Worm (Caenorhabditis elegans) whole organism, late embryonic: ENCODE measurements around the gene C25E10.16.

ENCODE experiments used
- F13H6.1 ChIP-seq: sonication (generic microtip); optimal IDR thresholded peaks from 2 replicates; lab custom pipeline; 2016; ENCODE audit warnings: missing genetic modification characterization, missing compliant biosample characterization
- ahr-1 ChIP-seq: sonication (generic microtip); optimal IDR thresholded peaks from 2 replicates; lab custom pipeline; 2016; ENCODE audit warnings: missing genetic modification characterization, missing compliant biosample characterization
- ceh-19 ChIP-seq: fragments of 200-800 bp; sonication (Bioruptor generic); optimal IDR thresholded peaks from 2 replicates; lab custom pipeline; 2018; ENCODE audit warnings: mild to moderate bottlenecking, missing genetic modification characterization, missing compliant biosample characterization
- ceh-2 ChIP-seq: sonication (generic microtip); optimal IDR thresholded peaks from 2 replicates; lab custom pipeline; 2016; ENCODE audit warnings: missing genotype, missing genetic modification characterization, missing compliant biosample characterization
- ceh-24 ChIP-seq: sonication (generic microtip); optimal IDR thresholded peaks from 2 replicates; lab custom pipeline; 2016; ENCODE audit warnings: mild to moderate bottlenecking, missing genetic modification characterization, missing compliant biosample characterization
- ceh-30 ChIP-seq: fragments of 150-350 bp; optimal IDR thresholded peaks from 2 replicates; lab custom pipeline; 2014; ENCODE audit warnings: missing biosample characterization, missing genetic modification characterization
- ceh-31 ChIP-seq: sonication (generic microtip); optimal IDR thresholded peaks from 2 replicates; lab custom pipeline; 2016; ENCODE audit warnings: missing genetic modification characterization, missing compliant biosample characterization
- ceh-45 ChIP-seq: fragments of 200-800 bp; sonication (Bioruptor generic); IDR thresholded peaks from 2 replicates; pipeline ENCODE4 v1.3.6; 2022; ENCODE audit warnings: missing genetic modification reagents, missing genetic modification characterization, missing compliant biosample characterization
- ceh-48 ChIP-seq: sonication (generic microtip); optimal IDR thresholded peaks from 2 replicates; lab custom pipeline; 2016; ENCODE audit warnings: missing genetic modification characterization, inconsistent platforms, missing compliant biosample characterization
- ceh-9 ChIP-seq: sonication (generic microtip); optimal IDR thresholded peaks from 2 replicates; lab custom pipeline; 2016; ENCODE audit warnings: mild to moderate bottlenecking, missing genetic modification characterization, inconsistent platforms, missing compliant biosample characterization
- che-1 ChIP-seq: sonication (generic microtip); optimal IDR thresholded peaks from 2 replicates; lab custom pipeline; 2016; ENCODE audit warnings: mild to moderate bottlenecking, missing genetic modification characterization, missing compliant biosample characterization
- dmd-4 ChIP-seq: sonication (generic microtip); optimal IDR thresholded peaks from 2 replicates; lab custom pipeline; 2016; ENCODE audit warnings: borderline replicate concordance, missing genetic modification characterization, missing compliant biosample characterization
- dve-1 ChIP-seq: sonication (generic microtip); optimal IDR thresholded peaks from 2 replicates; lab custom pipeline; 2017; ENCODE audit warnings: antibody characterized with exemption, mild to moderate bottlenecking, missing genetic modification characterization, missing compliant biosample characterization
- fkh-10 ChIP-seq: fragments of 150-350 bp; optimal IDR thresholded peaks from 2 replicates; lab custom pipeline; 2014; ENCODE audit warnings: missing biosample characterization, missing genetic modification reagents, missing genetic modification characterization
- fkh-6 ChIP-seq: sonication (generic microtip); optimal IDR thresholded peaks from 2 replicates; lab custom pipeline; 2016; ENCODE audit warnings: missing genetic modification characterization, missing compliant biosample characterization
- gmeb-2 ChIP-seq: sonication (generic microtip); optimal IDR thresholded peaks from 2 replicates; lab custom pipeline; 2016; ENCODE audit warnings: missing genetic modification characterization, inconsistent platforms, missing compliant biosample characterization
- hlh-15 ChIP-seq: sonication (generic microtip); optimal IDR thresholded peaks from 2 replicates; lab custom pipeline; 2016; ENCODE audit warnings: missing genetic modification characterization, missing compliant biosample characterization
- hlh-30 ChIP-seq: sonication (generic microtip); optimal IDR thresholded peaks from 2 replicates; lab custom pipeline; 2017; ENCODE audit warnings: antibody characterized with exemption, missing genetic modification characterization, missing compliant biosample characterization; ENCODE audit not compliant: insufficient read depth
- hlh-6 ChIP-seq: sonication (generic microtip); optimal IDR thresholded peaks from 2 replicates; lab custom pipeline; 2016; ENCODE audit warnings: missing genotype, missing genetic modification characterization, missing compliant biosample characterization
- hlh-8 ChIP-seq: sonication (generic microtip); optimal IDR thresholded peaks from 2 replicates; lab custom pipeline; 2016; ENCODE audit warnings: missing genotype, missing genetic modification characterization, missing compliant biosample characterization
- lin-11 ChIP-seq: fragments of 200-800 bp; sonication (Bioruptor generic); optimal IDR thresholded peaks from 2 replicates; lab custom pipeline; 2018; ENCODE audit warnings: mild to moderate bottlenecking, missing genetic modification characterization, missing compliant biosample characterization
- madf-2 ChIP-seq: sonication (generic microtip); optimal IDR thresholded peaks from 2 replicates; lab custom pipeline; 2017; ENCODE audit warnings: missing genetic modification characterization, missing compliant biosample characterization
- mec-3 ChIP-seq: sonication (generic microtip); optimal IDR thresholded peaks from 2 replicates; lab custom pipeline; 2016; ENCODE audit warnings: borderline replicate concordance, missing genetic modification characterization, missing compliant biosample characterization
- nfya-1 ChIP-seq: sonication (generic microtip); optimal IDR thresholded peaks from 2 replicates; lab custom pipeline; 2017; ENCODE audit warnings: missing genetic modification characterization, mild to moderate bottlenecking, missing compliant biosample characterization, antibody characterized with exemption, moderate library complexity
- odd-2 ChIP-seq: sonication (generic microtip); optimal IDR thresholded peaks from 2 replicates; lab custom pipeline; 2017; ENCODE audit warnings: antibody characterized with exemption, mild to moderate bottlenecking, missing genetic modification characterization, missing compliant biosample characterization
- pat-9 ChIP-seq: fragments of 200-800 bp; sonication (Bioruptor generic); optimal IDR thresholded peaks from 2 replicates; lab custom pipeline; 2018; ENCODE audit warnings: mild to moderate bottlenecking, missing genetic modification characterization, moderate library complexity, missing compliant biosample characterization
- pha-2 ChIP-seq: sonication (generic microtip); optimal IDR thresholded peaks from 2 replicates; lab custom pipeline; 2017; ENCODE audit warnings: mild to moderate bottlenecking, missing genetic modification characterization, missing compliant biosample characterization
- pqm-1 ChIP-seq: sonication (generic microtip); optimal IDR thresholded peaks from 2 replicates; lab custom pipeline; 2016; ENCODE audit warnings: missing genetic modification characterization, missing compliant biosample characterization
- pros-1 ChIP-seq: fragments of 150-350 bp; optimal IDR thresholded peaks from 2 replicates; lab custom pipeline; 2014; ENCODE audit warnings: missing biosample characterization, missing genetic modification reagents, missing genetic modification characterization
- ref-2 ChIP-seq: sonication (generic microtip); optimal IDR thresholded peaks from 2 replicates; lab custom pipeline; 2016; ENCODE audit warnings: missing genetic modification characterization, missing compliant biosample characterization
- sdc-2 ChIP-seq: sonication (generic microtip); optimal IDR thresholded peaks from 2 replicates; lab custom pipeline; 2016; ENCODE audit warnings: missing genotype, missing genetic modification characterization, missing compliant biosample characterization
- sox-4 ChIP-seq: sonication (generic microtip); optimal IDR thresholded peaks from 2 replicates; lab custom pipeline; 2017; ENCODE audit warnings: mild to moderate bottlenecking, missing genetic modification characterization, inconsistent platforms, missing compliant biosample characterization
- syd-9 ChIP-seq: sonication (generic microtip); optimal IDR thresholded peaks from 2 replicates; lab custom pipeline; 2016; ENCODE audit warnings: mild to moderate bottlenecking, missing genetic modification characterization, moderate library complexity, missing compliant biosample characterization
- tbx-2 ChIP-seq: sonication (generic microtip); optimal IDR thresholded peaks from 2 replicates; lab custom pipeline; 2016; ENCODE audit warnings: missing genetic modification characterization, missing compliant biosample characterization
- tbx-7 ChIP-seq: sonication (generic microtip); optimal IDR thresholded peaks from 2 replicates; lab custom pipeline; 2016; ENCODE audit warnings: missing genotype, missing genetic modification characterization, missing compliant biosample characterization
- ttx-3 ChIP-seq: sonication (generic microtip); optimal IDR thresholded peaks from 2 replicates; lab custom pipeline; 2016; ENCODE audit warnings: missing genetic modification reagents, missing genetic modification characterization, missing compliant biosample characterization
- unc-42 ChIP-seq: sonication (generic microtip); optimal IDR thresholded peaks from 2 replicates; lab custom pipeline; 2016; ENCODE audit warnings: missing genotype, missing genetic modification characterization, missing compliant biosample characterization
- unc-55 ChIP-seq: sonication (generic microtip); optimal IDR thresholded peaks from 2 replicates; lab custom pipeline; 2017; ENCODE audit warnings: missing biosample characterization, missing genetic modification reagents, missing genetic modification characterization
- unc-86 ChIP-seq: sonication (generic microtip); optimal IDR thresholded peaks from 2 replicates; lab custom pipeline; 2016; ENCODE audit warnings: missing genetic modification characterization, missing compliant biosample characterization

Gene C25E10.16

ce11 chrV:9049271-9049670 lies 10.1 kb downstream of the C25E10.16 start:
- TF ChIP-seq ceh-2 (tag; lab: Kevin White, UChicago) (no peak), odd-2 (tag; lab: Kevin White, UChicago) (no peak), hlh-30 (tag; lab: Kevin White, UChicago) (no peak), ref-2 (no peak), ceh-31 (tag; lab: Kevin White, UChicago) (no peak), dmd-4 (no peak), F13H6.1 (tag; lab: Kevin White, UChicago) (no peak), fkh-10 (GFP tag; lab: Kevin White, UChicago) (no peak), ceh-19 (no peak), ttx-3 (tag; lab: Kevin White, UChicago) (no peak), hlh-8 (no peak), sox-4 (tag; lab: Kevin White, UChicago) (no peak), tbx-7 (no peak), ceh-30 (no peak), pat-9 (tag; lab: Kevin White, UChicago) (no peak), hlh-6 (tag; lab: Kevin White, UChicago) (no peak), unc-42 (tag; lab: Kevin White, UChicago) (no peak), che-1 (no peak), ceh-48 (no peak), nfya-1 (tag; lab: Kevin White, UChicago) (no peak)

DNA sequence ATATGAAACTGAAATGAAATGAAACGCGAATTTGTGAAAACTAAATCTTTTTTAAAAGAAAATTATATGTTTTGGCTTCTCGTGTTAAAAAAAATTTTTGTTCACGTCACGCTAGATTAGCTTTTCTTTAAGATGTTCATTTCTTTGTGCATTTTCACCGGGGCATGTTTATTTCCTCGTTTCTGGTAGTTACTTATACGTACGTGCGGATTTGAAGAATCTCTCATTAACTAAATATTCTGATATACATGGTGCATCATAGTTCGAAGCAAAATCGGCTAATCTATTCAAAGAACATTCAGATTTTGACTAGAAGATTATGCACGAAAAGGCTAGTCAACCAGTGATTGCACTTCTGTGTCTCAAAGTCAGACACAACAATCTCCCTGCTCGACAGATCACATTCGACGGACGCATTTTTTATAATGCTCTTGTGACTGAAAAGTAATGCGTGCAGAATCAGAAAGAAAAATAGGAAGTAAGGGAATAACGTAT lies 11.8 kb downstream of the C25E10.16 start, which contains the start of gene C25E10.17:
C25E10.17 (minus strand) TSS at position 51 of the 495 bp plus-strand sequence.
- no peak for TF ChIP-seq unc-55 (GFP tag; lab: Kevin White, UChicago)
- TF ChIP-seq mec-3 (tag; lab: Kevin White, UChicago), result no peak
- no peak for TF ChIP-seq dmd-4
- no peak for TF ChIP-seq pqm-1 (tag; lab: Kevin White, UChicago)
- TF ChIP-seq, all 69 proteins: peak for 0

- TF ChIP-seq dve-1 (tag; lab: Kevin White, UChicago) (no peak), syd-9 (tag; lab: Kevin White, UChicago) (no peak), ceh-30 (no peak), unc-86 (tag; lab: Kevin White, UChicago) (no peak), fkh-10 (GFP tag; lab: Kevin White, UChicago) (no peak), pha-2 (tag; lab: Kevin White, UChicago) (no peak), ceh-48 (no peak), lin-11 (tag; lab: Kevin White, UChicago) (no peak), ahr-1 (tag; lab: Kevin White, UChicago) (no peak), hlh-15 (no peak), tbx-2 (no peak), ceh-9 (tag; lab: Kevin White, UChicago) (no peak), ceh-31 (tag; lab: Kevin White, UChicago) (no peak), sdc-2 (no peak), gmeb-2 (tag; lab: Kevin White, UChicago) (no peak), madf-2 (tag; lab: Kevin White, UChicago) (no peak), pros-1 (tag; lab: Kevin White, UChicago) (no peak), ceh-45 (GFP tag; lab: Robert Waterston, UW) (no peak)
Observed at ce11 chrV:9044871-9045270, 14.5 kb downstream of the C25E10.16 start, which contains the start of gene nhr-30. Gene nhr-30 (plus strand): TSS chrV:9045171.

DNA sequence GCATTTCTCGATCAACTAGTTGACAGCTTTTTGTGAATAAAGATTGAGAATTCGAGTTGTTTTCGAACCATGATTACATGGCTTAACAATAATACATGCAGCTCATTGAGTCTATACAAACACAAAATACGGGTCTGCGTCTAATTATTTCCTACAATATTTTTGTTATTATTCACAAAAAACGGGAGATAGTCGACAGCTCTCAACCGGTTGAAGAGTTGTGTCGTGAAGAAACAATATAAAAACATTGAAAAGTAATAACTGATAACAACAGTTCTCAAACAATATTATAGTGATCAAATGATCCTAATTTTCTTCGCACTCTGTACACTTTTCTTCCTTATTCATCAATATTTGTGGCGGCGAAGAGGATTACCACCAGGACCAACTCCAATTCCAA lies 18.3 kb downstream of the C25E10.16 start, which contains the start of gene cyp-33B1:
cyp-33B1 (plus strand) TSS at position 301 of the 400 bp plus-strand sequence.
- TF ChIP-seq madf-2 (tag; lab: Kevin White, UChicago) (no peak), ceh-24 (tag; lab: Kevin White, UChicago) (no peak), sdc-2 (no peak), sox-4 (tag; lab: Kevin White, UChicago) (no peak), syd-9 (tag; lab: Kevin White, UChicago) (no peak), nfya-1 (tag; lab: Kevin White, UChicago) (no peak), ttx-3 (tag; lab: Kevin White, UChicago) (no peak), hlh-15 (no peak), tbx-2 (no peak), pros-1 (tag; lab: Kevin White, UChicago) (no peak), odd-2 (tag; lab: Kevin White, UChicago) (no peak), fkh-6 (tag; lab: Kevin White, UChicago) (no peak)
